Fruit fly (Drosophila melanogaster) whole organism, larva: ENCODE data around the gene grn.

ENCODE experiments used
- noc ChIP-seq: fragments of 200-800 bp; sonication (Bioruptor generic); optimal IDR thresholded peaks from 3 replicates; lab custom pipeline; 2019; ENCODE audit warnings: missing biosample characterization, mild to moderate bottlenecking, missing genetic modification characterization, moderate library complexity

grn gene

dm6 chr3R:8139326-8139725, 41.9 kb downstream of the grn start:
- TF ChIP-seq noc (tag; lab: Kevin White, UChicago): no peak

dm6 chr3R:8138095-8138494, 43.1 kb downstream of the grn start:
- no peak for TF ChIP-seq noc (tag; lab: Kevin White, UChicago)

DNA sequence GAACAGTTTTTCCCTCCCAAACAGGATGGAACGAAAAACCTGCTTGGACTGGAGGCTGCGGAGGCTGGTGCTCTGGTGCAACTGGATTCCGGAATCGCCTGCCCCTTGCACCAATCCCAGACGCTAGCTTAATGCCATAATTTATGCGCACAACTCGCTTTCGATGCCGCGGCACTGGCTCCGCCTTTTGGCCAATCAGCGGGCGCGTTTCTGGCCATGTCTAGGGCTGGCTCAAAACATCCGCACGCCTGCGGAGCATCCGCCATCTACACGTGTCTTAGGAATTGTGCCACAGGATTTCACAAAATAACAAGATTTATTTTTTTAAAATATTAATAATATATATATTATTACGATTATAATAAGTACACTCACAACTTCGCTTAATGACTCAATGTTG, 46.7 kb downstream of the grn start:
- TF ChIP-seq noc (tag; lab: Kevin White, UChicago): no peak

dm6 chr3R:8132398-8132797, 48.8 kb downstream of the grn start:
- TF ChIP-seq noc (tag; lab: Kevin White, UChicago): no peak

dm6 chr3R:8127151-8127690, 54.0 kb downstream of the grn start:
- no peak for TF ChIP-seq noc (tag; lab: Kevin White, UChicago)

dm6 chr3R:8126316-8127150, 54.7 kb downstream of the grn start, which contains the start of the genes CG9667 and Arl8:
CG9667 (minus strand) TSS chr3R:8126357.
Arl8 (plus strand) TSS chr3R:8126605.
- peak; percentile 71 for TF ChIP-seq noc (tag; lab: Kevin White, UChicago)

DNA sequence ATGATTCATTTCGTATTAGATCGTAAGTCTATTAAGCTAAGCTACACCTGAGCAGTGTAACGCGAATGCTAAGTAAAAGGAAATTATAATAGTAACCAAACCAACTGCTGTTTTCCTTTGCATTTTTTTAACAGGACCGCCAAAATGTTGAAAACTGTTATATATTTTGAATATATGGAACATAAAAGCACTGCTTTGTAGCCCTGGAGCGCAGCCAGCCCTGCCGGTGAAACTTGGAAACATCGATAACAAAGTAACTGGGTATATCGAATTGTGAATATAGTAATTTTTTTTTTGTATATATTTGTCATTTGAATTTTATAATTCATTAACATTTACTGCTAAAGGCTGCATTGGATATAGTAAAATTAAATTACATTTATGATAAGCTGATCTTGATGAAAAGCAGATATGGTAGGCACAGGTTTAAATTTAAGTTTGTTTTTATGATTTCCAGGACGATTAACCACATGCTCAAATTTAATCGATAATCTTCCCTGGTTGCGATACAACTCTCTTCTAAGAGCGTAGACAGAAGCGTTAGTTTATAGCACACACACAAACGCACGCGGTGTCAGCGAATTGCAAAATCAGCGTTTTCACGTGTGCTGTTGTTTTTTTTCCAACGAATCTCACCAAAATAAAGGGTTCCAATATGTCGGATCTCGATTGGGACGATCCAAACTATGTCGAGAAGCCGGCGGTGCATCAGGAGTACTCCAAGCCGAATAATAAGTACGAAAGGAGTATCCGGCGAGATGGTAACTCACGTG, 58.9 kb downstream of the grn start, which contains the start of gene CG7878:
Gene CG7878 (plus strand): TSS at position 528 of the 773 bp plus-strand sequence.
- TF ChIP-seq noc (tag; lab: Kevin White, UChicago): peak; percentile 61

DNA sequence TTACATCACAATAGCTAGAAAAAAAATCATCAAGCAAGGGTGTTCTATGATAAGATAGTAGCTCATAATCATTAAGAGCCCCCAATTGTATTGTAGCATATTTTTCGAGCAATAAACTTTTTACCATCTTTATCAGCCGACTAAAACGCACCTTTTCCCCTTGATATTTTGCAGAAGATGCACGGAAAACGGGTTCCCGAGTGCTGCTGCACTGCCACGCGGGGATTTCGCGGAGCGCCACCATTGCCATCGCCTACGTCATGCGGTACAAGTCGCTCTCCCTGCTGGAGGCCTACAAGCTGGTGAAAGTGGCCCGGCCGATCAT, 60.9 kb downstream of the grn start:
- no peak for TF ChIP-seq noc (tag; lab: Kevin White, UChicago)

DNA sequence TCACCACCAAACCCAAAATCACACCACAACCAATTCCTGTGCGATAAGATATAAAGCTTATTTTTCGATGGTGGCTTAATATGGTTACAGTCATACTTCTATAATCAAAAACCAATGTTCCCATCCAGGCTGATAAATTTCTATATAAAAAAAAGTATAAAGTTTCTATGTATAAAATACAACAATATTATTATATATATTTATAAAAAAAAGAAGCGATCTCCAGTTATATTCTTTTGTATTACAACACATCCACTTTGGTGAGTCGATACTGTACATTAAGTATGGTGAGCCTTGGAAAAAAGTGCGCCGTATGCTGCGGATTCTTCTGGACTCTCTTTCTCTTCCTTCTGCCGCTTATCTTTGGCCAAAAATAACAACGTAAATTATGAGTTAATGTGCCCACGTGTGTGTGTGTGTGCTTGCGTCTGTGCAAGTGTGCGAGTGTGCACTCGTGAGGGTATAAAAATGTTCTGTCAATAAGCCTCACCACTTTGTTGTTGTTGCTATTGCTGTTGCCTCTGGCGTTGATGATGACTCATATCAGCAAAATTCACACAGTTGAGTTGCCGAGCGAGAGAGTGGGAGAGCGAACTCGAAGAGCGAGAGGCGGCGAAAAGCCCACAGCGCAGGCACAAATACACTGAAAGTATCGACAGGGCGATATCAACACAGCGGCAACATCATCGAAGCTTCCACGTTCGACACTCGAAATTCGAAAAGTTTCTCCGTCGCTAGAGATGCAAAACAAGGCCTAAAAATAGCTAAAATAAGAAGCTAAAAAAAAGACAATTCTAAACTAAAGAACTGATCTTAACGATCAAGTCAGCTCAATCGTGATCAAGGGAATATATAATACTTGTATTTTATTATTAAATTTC, 61.5 kb downstream of the grn start:
- peak; percentile 92 for TF ChIP-seq noc (tag; lab: Kevin White, UChicago)

DNA sequence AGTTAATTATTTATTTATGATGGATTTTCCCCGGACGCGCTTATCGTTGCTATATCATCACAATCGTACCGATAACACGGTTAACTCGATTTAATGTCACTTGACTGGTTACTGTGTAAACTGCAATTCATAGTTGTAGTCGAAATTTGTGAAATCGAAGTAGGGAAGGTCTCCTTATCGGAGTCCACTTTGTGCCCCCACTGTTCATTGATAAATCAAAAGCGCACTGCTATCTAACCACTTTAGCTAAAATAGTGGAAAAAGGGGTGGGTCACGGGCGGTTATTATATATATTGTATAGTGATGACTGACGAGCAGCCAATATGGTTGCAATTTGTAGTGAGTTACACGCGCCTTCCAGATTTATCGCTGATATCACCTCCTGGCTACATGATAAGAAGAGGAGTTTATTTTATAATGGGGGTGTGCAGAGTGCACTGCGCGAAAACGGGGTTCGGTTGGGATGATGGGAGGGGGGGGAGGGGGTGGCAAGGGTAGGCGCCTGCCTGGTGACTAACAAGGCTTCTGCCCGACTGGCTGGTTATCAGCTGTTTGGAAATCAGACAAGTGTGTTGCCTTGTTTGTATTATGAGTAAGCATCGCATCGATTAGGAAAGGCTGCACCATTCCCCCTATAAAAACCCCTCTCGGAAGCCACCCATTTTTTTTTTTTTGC, 62.3 kb downstream of the grn start:
- no peak for TF ChIP-seq noc (tag; lab: Kevin White, UChicago)

- no peak for TF ChIP-seq noc (tag; lab: Kevin White, UChicago)
These were observed 63.2 kb downstream of the grn start for dm6 chr3R:8118062-8118461.

- TF ChIP-seq noc (tag; lab: Kevin White, UChicago): no peak
These were observed 65.2 kb downstream of the grn start for dm6 chr3R:8115951-8116611.

DNA sequence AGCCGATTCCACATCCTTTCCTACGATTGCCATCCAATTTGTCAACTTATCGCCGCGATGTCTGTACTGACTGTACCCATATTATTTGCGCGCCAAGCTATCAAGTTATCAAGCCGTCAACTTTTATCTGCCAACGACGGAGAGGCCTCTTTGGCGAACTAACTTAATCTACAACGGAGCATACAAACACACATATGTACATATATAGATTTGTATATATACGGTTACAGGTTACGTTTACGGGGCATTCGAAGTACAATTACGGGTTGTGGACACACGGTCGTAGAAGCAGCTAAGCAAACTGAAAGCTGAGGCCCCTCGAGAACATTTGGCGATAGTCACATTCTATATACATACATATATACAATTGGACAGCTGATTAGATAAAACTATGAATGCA, 66.0 kb downstream of the grn start:
- TF ChIP-seq noc (tag; lab: Kevin White, UChicago): peak; percentile 37
